Fruit fly (Drosophila melanogaster) whole organism, prepupa: ENCODE results near the gene CG18649.

Experiments
- Blimp-1 ChIP-seq: fragments of 200-800 bp; sonication (Bioruptor generic); optimal IDR thresholded peaks from 3 replicates; lab custom pipeline; 2017; ENCODE audit warnings: missing biosample characterization, missing genetic modification characterization, mild to moderate bottlenecking, moderate library complexity, missing genetic modification reagents
- CG10669 ChIP-seq: fragments of 200-800 bp; sonication (Bioruptor generic); optimal IDR thresholded peaks from 3 replicates; lab custom pipeline; 2018; ENCODE audit warnings: missing biosample characterization, mild to moderate bottlenecking, missing genetic modification characterization, moderate library complexity
- CG11294 ChIP-seq: fragments of 200-800 bp; sonication (Bioruptor generic); IDR thresholded peaks from 2 replicates; pipeline ENCODE4 v1.3.6; 2022; ENCODE audit warnings: missing biosample characterization, missing genetic modification characterization
- CG11762 ChIP-seq: fragments of 200-800 bp; sonication (Bioruptor generic); optimal IDR thresholded peaks from 3 replicates; lab custom pipeline; 2016; ENCODE audit warnings: missing biosample characterization, missing genetic modification characterization; ENCODE audit not compliant: insufficient read depth
- CG31627 ChIP-seq: fragments of 200-800 bp; sonication (Bioruptor generic); optimal IDR thresholded peaks from 3 replicates; lab custom pipeline; 2016; ENCODE audit warnings: missing biosample characterization, missing genetic modification characterization
- CG32006 ChIP-seq: fragments of 200-800 bp; sonication (Bioruptor generic); optimal IDR thresholded peaks from 3 replicates; lab custom pipeline; 2017; ENCODE audit warnings: missing biosample characterization, mild to moderate bottlenecking, missing genetic modification characterization
- CG3919 ChIP-seq: fragments of 200-800 bp; sonication (Bioruptor generic); optimal IDR thresholded peaks from 3 replicates; lab custom pipeline; 2016; ENCODE audit warnings: missing biosample characterization, missing genetic modification characterization
- CG6163 ChIP-seq: fragments of 200-800 bp; sonication (Bioruptor generic); IDR thresholded peaks from 3 replicates; pipeline ENCODE4 v1.3.6; 2022; ENCODE audit warnings: missing biosample characterization, missing genetic modification characterization
- CG6276 ChIP-seq: fragments of 200-800 bp; sonication (Bioruptor generic); optimal IDR thresholded peaks from 2 replicates; lab custom pipeline; 2017; ENCODE audit warnings: missing biosample characterization, mild to moderate bottlenecking, missing genetic modification characterization
- CG6792 ChIP-seq: fragments of 200-800 bp; sonication (Bioruptor generic); optimal IDR thresholded peaks from 3 replicates; lab custom pipeline; 2016; ENCODE audit warnings: missing biosample characterization, missing genetic modification characterization
- CG6808 ChIP-seq: fragments of 200-800 bp; sonication (Bioruptor generic); optimal IDR thresholded peaks from 3 replicates; lab custom pipeline; 2017; ENCODE audit warnings: missing biosample characterization, missing genetic modification characterization, mild to moderate bottlenecking, moderate library complexity, missing genetic modification reagents
- CG8119 ChIP-seq: fragments of 200-800 bp; sonication (Bioruptor generic); IDR thresholded peaks from 3 replicates; pipeline ENCODE4 v1.3.6; 2022; ENCODE audit warnings: missing biosample characterization, missing genetic modification characterization
- CG8319 ChIP-seq: fragments of 200-800 bp; sonication (Bioruptor generic); optimal IDR thresholded peaks from 3 replicates; lab custom pipeline; 2016; ENCODE audit warnings: missing biosample characterization, missing genetic modification characterization
- CG8632 ChIP-seq: fragments of 200-800 bp; sonication (Bioruptor generic); optimal IDR thresholded peaks from 3 replicates; lab custom pipeline; 2016; ENCODE audit warnings: missing biosample characterization, missing genetic modification characterization
- CG9139 ChIP-seq: fragments of 200-800 bp; sonication (Bioruptor generic); optimal IDR thresholded peaks from 3 replicates; lab custom pipeline; 2017; ENCODE audit warnings: missing biosample characterization, mild to moderate bottlenecking, missing genetic modification characterization
- Eip75B ChIP-seq: fragments of 200-800 bp; sonication (Bioruptor generic); optimal IDR thresholded peaks from 3 replicates; lab custom pipeline; 2016; ENCODE audit warnings: missing biosample characterization, missing genetic modification characterization
- Eip78C ChIP-seq: fragments of 200-800 bp; sonication (Bioruptor generic); peaks from one replicate; lab custom pipeline; 2016; ENCODE audit warnings: missing biosample characterization, missing genetic modification characterization
- Eip93F ChIP-seq: fragments of 200-800 bp; sonication (Bioruptor generic); optimal IDR thresholded peaks from 2 replicates; lab custom pipeline; 2016; ENCODE audit warnings: missing biosample characterization, mild to moderate bottlenecking, missing genetic modification characterization
- Ets21C ChIP-seq: fragments of 200-800 bp; sonication (Bioruptor generic); optimal IDR thresholded peaks from 3 replicates; lab custom pipeline; 2016; ENCODE audit warnings: missing biosample characterization, missing genetic modification characterization
- Hr39 ChIP-seq: fragments of 200-800 bp; sonication (Bioruptor generic); optimal IDR thresholded peaks from 2 replicates; lab custom pipeline; 2016; ENCODE audit warnings: missing biosample characterization, missing genetic modification characterization
- OdsH ChIP-seq: fragments of 200-800 bp; sonication (Bioruptor generic); optimal IDR thresholded peaks from 3 replicates; lab custom pipeline; 2016; ENCODE audit warnings: missing biosample characterization, missing genetic modification characterization
- Sox102F ChIP-seq: fragments of 200-800 bp; sonication (Bioruptor generic); optimal IDR thresholded peaks from 2 replicates; lab custom pipeline; 2016; ENCODE audit warnings: missing biosample characterization, mild to moderate bottlenecking, missing genetic modification characterization
- Sox14 ChIP-seq: fragments of 200-800 bp; sonication (Bioruptor generic); optimal IDR thresholded peaks from 3 replicates; lab custom pipeline; 2016; ENCODE audit warnings: missing biosample characterization, missing genetic modification characterization
- Sox15 ChIP-seq: fragments of 200-800 bp; sonication (Bioruptor generic); optimal IDR thresholded peaks from 3 replicates; lab custom pipeline; 2016; ENCODE audit warnings: missing biosample characterization, missing genetic modification characterization
- achi ChIP-seq: fragments of 200-800 bp; sonication (Bioruptor generic); optimal IDR thresholded peaks from 3 replicates; lab custom pipeline; 2016; ENCODE audit warnings: missing biosample characterization, missing genetic modification characterization
- acj6 ChIP-seq: fragments of 200-800 bp; sonication (Bioruptor generic); optimal IDR thresholded peaks from 3 replicates; lab custom pipeline; 2016; ENCODE audit warnings: missing biosample characterization, missing genetic modification characterization
- dac ChIP-seq: fragments of 200-800 bp; sonication (Bioruptor generic); optimal IDR thresholded peaks from 2 replicates; lab custom pipeline; 2017; ENCODE audit warnings: missing biosample characterization, mild to moderate bottlenecking, missing genetic modification characterization
- dsx ChIP-seq: fragments of 200-800 bp; optimal IDR thresholded peaks from 3 replicates; lab custom pipeline; 2019; ENCODE audit warnings: missing biosample characterization, mild to moderate bottlenecking, missing genetic modification characterization, moderate library complexity; ENCODE audit not compliant: poor library complexity, severe bottlenecking
- eg ChIP-seq: fragments of 200-800 bp; sonication (Bioruptor generic); IDR thresholded peaks from 3 replicates; pipeline ENCODE4 v1.3.6; 2022; ENCODE audit warnings: missing biosample characterization, missing genetic modification characterization
- fd59A ChIP-seq: fragments of 200-800 bp; sonication (Bioruptor generic); optimal IDR thresholded peaks from 2 replicates; lab custom pipeline; 2017; ENCODE audit warnings: missing biosample characterization, mild to moderate bottlenecking, missing genetic modification characterization, missing genetic modification reagents
- lz ChIP-seq: fragments of 200-800 bp; sonication (Bioruptor generic); optimal IDR thresholded peaks from 3 replicates; lab custom pipeline; 2016; ENCODE audit warnings: missing biosample characterization, missing genetic modification characterization
- net ChIP-seq: fragments of 200-800 bp; sonication (Bioruptor generic); optimal IDR thresholded peaks from 3 replicates; lab custom pipeline; 2016; ENCODE audit warnings: missing biosample characterization, missing genetic modification characterization
- pdm3 ChIP-seq: fragments of 200-800 bp; sonication (Bioruptor generic); optimal IDR thresholded peaks from 3 replicates; lab custom pipeline; 2016; ENCODE audit warnings: missing biosample characterization, missing genetic modification characterization
- spab ChIP-seq: fragments of 200-800 bp; sonication (Bioruptor generic); optimal IDR thresholded peaks from 2 replicates; lab custom pipeline; 2017; ENCODE audit warnings: missing biosample characterization, mild to moderate bottlenecking, missing genetic modification characterization, missing genetic modification reagents
- ss ChIP-seq, 2 experiments: fragments of 200-800 bp; sonication (Bioruptor generic); optimal IDR thresholded peaks; 2 replicates in 1 of 2; 3 replicates in 1 of 2; lab custom pipeline; 2017 to 2018; ENCODE audit warnings: mild to moderate bottlenecking in 2 of 2, missing biosample characterization in 2 of 2, missing genetic modification characterization in 2 of 2, moderate library complexity in 1 of 2
- svp ChIP-seq: fragments of 200-800 bp; sonication (Bioruptor generic); peaks from one replicate; lab custom pipeline; 2016; ENCODE audit warnings: missing biosample characterization, missing genetic modification characterization

The CG18649 gene

DNA sequence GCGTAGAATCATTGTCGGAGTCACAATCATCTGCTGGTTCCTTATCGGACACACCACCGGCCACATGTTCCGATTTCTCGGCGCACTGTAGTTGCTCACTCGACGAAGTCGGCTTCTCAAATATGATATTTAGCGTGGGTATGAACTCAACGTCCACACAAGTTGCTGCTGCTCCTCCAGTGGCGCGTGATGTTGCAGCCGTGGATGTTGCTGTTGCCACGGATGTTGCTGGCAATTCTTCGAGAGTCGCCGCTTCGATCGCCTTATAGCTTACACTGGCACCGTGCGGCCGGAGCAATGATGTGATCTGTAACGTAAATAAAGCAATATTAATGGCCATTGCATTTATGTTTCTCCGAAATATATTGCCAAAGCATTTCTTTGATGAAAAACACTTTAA, 30.4 kb upstream of the CG18649 start:
- TF ChIP-seq Eip93F (GFP tag; lab: Kevin White, UChicago): no peak
- no peak for TF ChIP-seq Sox15 (GFP tag; lab: Kevin White, UChicago)
- TF ChIP-seq CG8119 (GFP tag; lab: Robert Waterston, UW): no peak
- TF ChIP-seq dsx: no peak
- TF ChIP-seq lz: no peak
- TF ChIP-seq fd59A (GFP tag; lab: Kevin White, UChicago): no peak
- no peak for TF ChIP-seq CG10669 (GFP tag; lab: Kevin White, UChicago)
- no peak for TF ChIP-seq Sox14 (GFP tag; lab: Kevin White, UChicago)
- no peak for TF ChIP-seq pdm3 (GFP tag; lab: Kevin White, UChicago)
- TF ChIP-seq ss (GFP tag; optimal IDR thresholded peaks at IDR 0.05; lab: Kevin White, UChicago): no peak
- no peak for TF ChIP-seq net
- no peak for TF ChIP-seq CG6792
- no peak for TF ChIP-seq CG11762 (GFP tag; lab: Kevin White, UChicago)
- no peak for TF ChIP-seq CG11294 (GFP tag; lab: Robert Waterston, UW)
- TF ChIP-seq CG8319: no peak
- no peak for TF ChIP-seq Ets21C
- no peak for TF ChIP-seq Eip78C (GFP tag; lab: Kevin White, UChicago)
- no peak for TF ChIP-seq CG6276 (GFP tag; lab: Kevin White, UChicago)
- TF ChIP-seq eg: no peak

DNA sequence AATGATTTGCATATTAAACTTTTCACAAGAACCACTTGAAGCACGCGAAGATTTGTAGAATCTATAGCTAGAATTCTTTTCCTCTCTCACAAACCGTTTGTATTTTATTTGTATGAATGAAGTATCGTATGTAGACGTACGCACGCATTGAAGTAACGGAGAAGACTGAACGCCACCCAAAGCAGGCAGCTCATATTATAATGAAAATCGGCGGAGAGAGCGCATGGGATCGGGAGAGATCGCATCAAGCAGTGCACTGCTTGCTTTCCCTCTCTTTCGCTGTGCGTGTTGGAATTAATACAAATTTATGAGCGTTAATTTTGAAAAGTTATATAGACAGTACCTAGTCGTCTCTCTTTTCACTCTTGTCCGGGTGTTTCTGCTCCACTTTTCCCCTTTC, 25.3 kb upstream of the CG18649 start:
- TF ChIP-seq CG6163 (GFP tag; lab: Robert Waterston, UW) (0 out of 3 replicates have a peak, but pooled peaks have one; percentile 20), spab (GFP tag; lab: Kevin White, UChicago) (no peak), CG9139 (no peak), Eip93F (GFP tag; lab: Kevin White, UChicago) (no peak), CG32006 (GFP tag; lab: Kevin White, UChicago) (no peak), Ets21C (no peak), CG8632 (no peak), CG6276 (GFP tag; lab: Kevin White, UChicago) (no peak), Eip75B (GFP tag; lab: Kevin White, UChicago) (no peak), acj6 (GFP tag; lab: Kevin White, UChicago) (no peak), dac (no peak), CG8319 (no peak), CG3919 (GFP tag; lab: Kevin White, UChicago) (peak; percentile 12)

DNA sequence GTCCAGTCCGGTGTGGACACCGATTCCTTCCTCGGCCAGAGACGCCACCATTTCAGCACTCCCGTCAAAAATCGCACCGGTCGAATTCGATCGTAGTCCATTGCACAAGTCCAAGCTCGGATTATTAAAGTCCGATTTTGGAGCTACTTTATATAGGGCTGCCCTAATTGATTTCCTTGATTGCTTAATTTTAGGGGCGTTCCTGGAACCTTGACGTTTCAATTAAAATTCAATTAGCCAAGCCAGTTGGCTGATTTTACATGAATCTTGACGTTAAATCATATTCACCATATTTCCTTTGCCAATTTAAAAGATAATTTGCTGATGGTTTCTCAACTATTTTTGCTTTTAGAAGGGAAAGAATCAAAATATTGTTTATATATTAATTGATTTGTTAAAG, 24.4 kb upstream of the CG18649 start, which contains the start of gene Or71a:
Gene Or71a (minus strand): TSS at position 101 of the 400 bp plus-strand sequence.
- TF ChIP-seq CG11294 (GFP tag; lab: Robert Waterston, UW): no peak
- TF ChIP-seq, all 60 proteins: peak for 0

DNA sequence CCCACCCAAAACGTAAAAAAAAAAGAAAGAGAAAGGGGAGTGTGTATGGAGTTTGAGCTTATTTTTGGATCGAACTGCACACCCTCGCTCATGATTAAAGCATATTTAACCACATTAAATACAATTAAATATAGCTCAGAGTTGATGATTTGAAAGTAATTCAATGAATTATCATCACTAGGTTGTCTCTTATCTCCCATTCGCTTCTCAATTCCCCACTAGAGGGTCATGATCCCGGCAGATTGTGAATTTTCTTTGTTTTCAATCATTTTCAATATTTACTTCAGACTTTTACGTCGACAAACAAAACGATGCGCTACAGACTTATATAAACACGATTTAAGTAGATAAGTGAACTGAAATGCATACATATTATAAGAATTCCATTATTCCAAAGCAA, 22.4 kb upstream of the CG18649 start:
- TF ChIP-seq achi (GFP tag; lab: Kevin White, UChicago): no peak
- TF ChIP-seq CG6163 (GFP tag; lab: Robert Waterston, UW): no peak
- TF ChIP-seq CG6276 (GFP tag; lab: Kevin White, UChicago): peak; percentile 51
- TF ChIP-seq Hr39 (GFP tag; lab: Kevin White, UChicago): no peak
- TF ChIP-seq CG3919 (GFP tag; lab: Kevin White, UChicago): no peak
- TF ChIP-seq OdsH: no peak
- TF ChIP-seq Eip75B (GFP tag; lab: Kevin White, UChicago): no peak
- TF ChIP-seq lz: no peak
- peak; percentile 37 for TF ChIP-seq Eip78C (GFP tag; lab: Kevin White, UChicago)
- peak; percentile 96 for TF ChIP-seq svp (GFP tag; lab: Kevin White, UChicago)
- TF ChIP-seq CG6808: no peak
- peak; percentile 29 for TF ChIP-seq Sox14 (GFP tag; lab: Kevin White, UChicago)
- TF ChIP-seq CG9139: no peak

DNA sequence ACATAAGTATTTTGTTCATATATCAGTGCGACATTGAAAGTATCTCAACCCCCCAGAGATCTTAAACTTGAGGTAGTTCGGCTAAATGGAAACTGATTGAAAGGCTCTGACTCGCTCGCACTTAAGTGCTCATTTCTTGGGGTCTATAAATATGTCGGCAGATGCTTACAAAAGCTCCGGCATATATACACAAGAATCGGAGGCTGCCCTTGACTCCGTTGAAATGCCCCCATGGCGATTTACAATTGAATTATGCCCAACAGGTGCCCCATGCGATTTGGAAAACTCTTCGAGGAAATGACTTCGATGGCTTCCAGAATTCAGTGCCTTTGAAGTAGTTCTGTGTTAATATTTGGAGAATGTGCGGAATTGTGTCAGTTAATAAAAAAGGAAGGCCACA, 19.7 kb upstream of the CG18649 start:
- TF ChIP-seq Sox14 (GFP tag; lab: Kevin White, UChicago): no peak
- TF ChIP-seq Sox102F (GFP tag; lab: Kevin White, UChicago): no peak
- no peak for TF ChIP-seq CG31627 (GFP tag; lab: Kevin White, UChicago)
- no peak for TF ChIP-seq Blimp-1 (GFP tag; lab: Kevin White, UChicago)
- no peak for TF ChIP-seq pdm3 (GFP tag; lab: Kevin White, UChicago)
